Fruit fly (Drosophila melanogaster): ENCODE data around the gene timeout.

DNA sequence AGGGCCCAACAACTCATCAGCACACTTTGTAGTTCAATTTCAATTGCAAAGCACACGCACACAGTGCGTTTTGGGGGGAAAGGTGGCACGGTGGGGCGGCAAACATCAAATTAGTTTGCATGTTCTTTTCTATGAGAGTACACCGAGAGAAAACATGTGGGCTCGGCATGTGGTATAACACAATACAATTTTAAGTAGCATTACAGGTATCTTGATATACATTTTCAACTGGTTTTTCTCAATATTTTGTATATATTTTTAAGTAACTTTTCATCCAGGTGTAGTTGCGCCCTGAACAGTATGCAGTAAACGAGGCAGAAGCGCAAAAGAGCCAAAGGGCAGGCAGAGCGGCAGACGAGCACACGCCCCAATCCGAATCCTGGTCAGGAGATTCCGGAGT is 112.0 kb downstream of the timeout start:
- TF ChIP-seq h (optimal IDR thresholded peaks at IDR 0.05) (no peak), ttk (optimal IDR thresholded peaks at IDR 0.05) (no peak), Myc (optimal IDR thresholded peaks at IDR 0.05) (no peak)

Measured in Kc167 (cell line).